Worm (Caenorhabditis elegans) whole organism, young adult: ENCODE measurements around the gene B0273.115.
"Not testable (repeated sequence)": the region's sequence is repeated elsewhere in the genome, so short reads cannot be mapped to it uniquely, and the experiment has no call there.

Source experiments
- F39B2.1 ChIP-seq: fragments of 200-800 bp; sonication (Bioruptor generic); IDR thresholded peaks from 2 replicates; pipeline ENCODE4 v1.3.6; 2022; ENCODE audit warnings: missing genetic modification reagents, missing genetic modification characterization, missing compliant biosample characterization
- K11D2.4 ChIP-seq: fragments of 200-800 bp; sonication (Bioruptor generic); IDR thresholded peaks from 2 replicates; pipeline ENCODE4 v1.3.6; 2022; ENCODE audit warnings: missing genetic modification reagents, missing genetic modification characterization, missing compliant biosample characterization
- Y53G8AR.9 ChIP-seq: fragments of 200-800 bp; sonication (Bioruptor generic); conservative IDR thresholded peaks from 2 replicates; pipeline ENCODE4 v1.3.6; 2022; ENCODE audit warnings: missing genetic modification reagents, missing genetic modification characterization, missing compliant biosample characterization
- hlh-12 ChIP-seq: sonication (generic microtip); optimal IDR thresholded peaks from 2 replicates; lab custom pipeline; 2016; ENCODE audit warnings: missing genetic modification characterization, missing compliant biosample characterization
- let-607 ChIP-seq, 2 experiments: fragments of 200-800 bp in 1 of 2; sonication (Bioruptor generic) in 1 of 2; sonication (generic microtip) in 1 of 2; optimal IDR thresholded peaks; 2 replicates each; lab custom pipeline; 2016 to 2018; ENCODE audit warnings: mild to moderate bottlenecking in 2 of 2, missing compliant biosample characterization in 2 of 2, missing genetic modification characterization in 2 of 2, moderate library complexity in 2 of 2, missing genotype in 1 of 2
- nhr-27 ChIP-seq: fragments of 200-800 bp; sonication (Bioruptor generic); optimal IDR thresholded peaks from 2 replicates; lab custom pipeline; 2018; ENCODE audit warnings: mild to moderate bottlenecking, missing genetic modification characterization, moderate library complexity, missing compliant biosample characterization
- snpc-4 ChIP-seq, 5 experiments: fragments of 150-350 bp in 1 of 5; sonication (generic microtip) in 4 of 5; optimal IDR thresholded peaks; 2 replicates each; lab custom pipeline; 2014 to 2018; ENCODE audit warnings: missing genetic modification characterization in 5 of 5, missing biosample characterization in 3 of 5, antibody characterized with exemption in 2 of 5, mild to moderate bottlenecking in 2 of 5, missing compliant biosample characterization in 2 of 5, missing genotype in 2 of 5, moderate library complexity in 2 of 5, missing genetic modification reagents in 1 of 5
- tbp1 ChIP-seq: fragments of 200-800 bp; sonication (Bioruptor generic); optimal IDR thresholded peaks from 2 replicates; lab custom pipeline; 2018; ENCODE audit warnings: mild to moderate bottlenecking, missing genetic modification characterization, missing compliant biosample characterization
- tlf-1 ChIP-seq: fragments of 200-800 bp; sonication (Bioruptor generic); optimal IDR thresholded peaks from 2 replicates; lab custom pipeline; 2018; ENCODE audit warnings: mild to moderate bottlenecking, missing genetic modification characterization, missing compliant biosample characterization
- zim-3 ChIP-seq: sonication (generic microtip); optimal IDR thresholded peaks from 2 replicates; lab custom pipeline; 2017; ENCODE audit warnings: mild to moderate bottlenecking, missing genetic modification characterization, moderate library complexity, missing compliant biosample characterization
- ztf-3 ChIP-seq: fragments of 200-800 bp; sonication (Bioruptor generic); optimal IDR thresholded peaks from 2 replicates; lab custom pipeline; 2018; ENCODE audit warnings: mild to moderate bottlenecking, missing genetic modification characterization, missing compliant biosample characterization

ce11 chrIV:5486208-5486731 is 4.7 kb downstream of the B0273.115 start, which contains the start of the genes snpc-3.1 and puf-7:
- TF ChIP-seq snpc-4 (GFP tag; optimal IDR thresholded peaks at IDR 0.05; lab: Kevin White, UChicago); zim-3 (tag; lab: Kevin White, UChicago); tbp1 (GFP tag; lab: Kevin White, UChicago); hlh-12 (tag; lab: Kevin White, UChicago); tlf-1 (GFP tag; lab: Kevin White, UChicago); let-607 (tag; optimal IDR thresholded peaks at IDR 0.05; lab: Kevin White, UChicago); nhr-27 (tag; lab: Kevin White, UChicago); K11D2.4 (GFP tag; lab: Robert Waterston, UW); ztf-3; F39B2.1 (GFP tag; lab: Robert Waterston, UW): not testable (repeated sequence)
- peak in 1 of 4 experiments; percentile 78 for TF ChIP-seq snpc-4 (tag; optimal IDR thresholded peaks at IDR 0.05; lab: Kevin White, UChicago)
- peak; percentile 45; the same call in 1 of the 2 replicates for TF ChIP-seq Y53G8AR.9
